Worm (Caenorhabditis elegans) whole organism, mixed stage, embryonic: ENCODE results near the gene tftc-3.

Experiments
- cnd-1 ChIP-seq: fragments of 200-800 bp; sonication (Bioruptor generic); optimal IDR thresholded peaks from 2 replicates; lab custom pipeline; 2018; ENCODE audit warnings: mild to moderate bottlenecking, missing genetic modification characterization, missing compliant biosample characterization
- mab-5 ChIP-seq: fragments of 150-350 bp; optimal IDR thresholded peaks from 2 replicates; lab custom pipeline; 2014; ENCODE audit warnings: missing biosample characterization, missing genetic modification characterization
- mls-2 ChIP-seq: sonication (generic microtip); optimal IDR thresholded peaks from 2 replicates; lab custom pipeline; 2016; ENCODE audit warnings: mild to moderate bottlenecking, missing genetic modification characterization, moderate library complexity, missing compliant biosample characterization
- nhr-28 ChIP-seq: fragments of 150-350 bp; optimal IDR thresholded peaks from 2 replicates; lab custom pipeline; 2014; ENCODE audit warnings: missing biosample characterization, missing genetic modification characterization
- nhr-76 ChIP-seq: sonication (generic microtip); optimal IDR thresholded peaks from 2 replicates; lab custom pipeline; 2017; ENCODE audit warnings: missing biosample characterization, missing genetic modification characterization
- sem-2 ChIP-seq: fragments of 200-800 bp; sonication (Bioruptor generic); optimal IDR thresholded peaks from 2 replicates; lab custom pipeline; 2018; ENCODE audit warnings: mild to moderate bottlenecking, missing genetic modification characterization, missing compliant biosample characterization
- snpc-4 ChIP-seq: fragments of 150-350 bp; optimal IDR thresholded peaks from 2 replicates; lab custom pipeline; 2014; ENCODE audit warnings: missing biosample characterization, missing genetic modification characterization
- ztf-11 ChIP-seq: fragments of 150-350 bp; optimal IDR thresholded peaks from 2 replicates; lab custom pipeline; 2014; ENCODE audit warnings: missing biosample characterization, missing genetic modification characterization

- no peak for TF ChIP-seq sem-2 (GFP tag; lab: Kevin White, UChicago)
- no peak for TF ChIP-seq mab-5 (tag; lab: Kevin White, UChicago)
- no peak for TF ChIP-seq nhr-28
- TF ChIP-seq ztf-11 (tag; lab: Kevin White, UChicago), result no peak
- TF ChIP-seq mls-2 (tag; lab: Kevin White, UChicago), result no peak
- TF ChIP-seq nhr-76 (tag; lab: Kevin White, UChicago), result no peak
- no peak for TF ChIP-seq cnd-1
- no peak for TF ChIP-seq snpc-4 (tag; lab: Kevin White, UChicago)
Measured at ce11 chrV:10159972-10160371, 50.2 kb downstream of the tftc-3 start.
